Fruit fly (Drosophila melanogaster): ENCODE data around the gene dl.

dl gene

DNA sequence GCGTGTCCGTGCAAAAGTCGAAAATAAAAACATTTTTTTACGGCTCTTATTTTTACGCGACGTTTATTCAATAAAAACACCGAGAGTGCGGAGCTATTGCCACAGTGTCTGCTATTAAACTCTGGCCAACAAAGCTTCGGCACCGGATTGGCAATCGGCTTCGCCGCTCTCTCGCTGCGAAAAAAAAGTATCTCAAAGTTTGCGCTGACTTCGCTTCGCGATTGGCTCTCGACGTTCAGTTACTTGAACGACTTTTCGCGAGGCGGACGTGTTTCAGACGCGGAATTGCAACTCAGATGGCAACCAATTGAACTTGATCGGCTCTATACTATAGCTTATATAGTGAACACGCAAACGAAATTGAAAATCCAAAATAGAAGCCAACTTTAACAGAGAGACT lies 61.1 kb downstream of the dl start (continued):
- TF ChIP-seq Hmr (GFP tag; optimal IDR thresholded peaks at IDR 0.05) (peak; percentile 11), CG9609 (GFP tag; optimal IDR thresholded peaks at IDR 0.05) (no peak), vfl (GFP tag; optimal IDR thresholded peaks at IDR 0.05) (no peak), jigr1 (GFP tag; IDR thresholded peaks at IDR 0.05) (no peak), CG17802 (tag; optimal IDR thresholded peaks at IDR 0.05) (no peak), CG1233 (GFP tag; optimal IDR thresholded peaks at IDR 0.05) (no peak), MTF-1 (GFP tag; optimal IDR thresholded peaks at IDR 0.05; ENCODE audit: borderline replicate concordance) (no peak), otp (GFP tag; IDR thresholded peaks at IDR 0.05) (no peak), HLH3B (GFP tag; IDR thresholded peaks at IDR 0.05) (no peak), CHES-1-like (GFP tag; optimal IDR thresholded peaks at IDR 0.05) (no peak), CG8388 (GFP tag; optimal IDR thresholded peaks at IDR 0.05) (peak; percentile 9), Ptx1 (GFP tag; IDR thresholded peaks at IDR 0.05) (no peak)

DNA sequence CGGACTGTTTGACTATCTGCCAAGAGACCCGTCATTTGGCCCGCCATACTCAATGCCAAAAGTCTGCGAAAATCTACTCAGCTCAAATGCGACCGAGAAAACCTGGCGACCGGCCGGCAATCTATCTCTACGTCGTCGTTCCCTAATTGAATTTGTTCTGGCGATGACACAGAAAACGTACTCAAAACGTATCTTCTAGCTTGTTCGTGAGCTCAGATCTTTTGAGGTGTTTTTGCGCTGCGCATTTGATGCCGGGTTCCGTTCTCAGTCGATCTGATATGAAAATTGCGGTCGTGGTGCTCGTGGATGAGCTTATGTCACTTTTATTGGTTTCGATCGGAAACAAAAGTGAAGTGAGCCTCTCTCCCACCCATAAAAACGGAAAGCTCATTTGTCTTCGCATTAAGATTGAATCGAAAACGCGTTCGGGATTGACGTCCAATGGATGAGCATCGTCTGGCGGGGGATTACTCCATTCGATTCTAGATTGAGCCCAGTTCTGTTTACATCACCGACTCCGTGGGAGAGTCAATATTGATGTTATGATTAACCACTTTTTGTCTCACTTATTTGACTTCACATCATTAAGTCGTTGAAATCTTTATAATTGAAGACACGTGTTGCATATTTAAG lies 62.3 kb downstream of the dl start:
- TF ChIP-seq CG8089 (GFP tag; optimal IDR thresholded peaks at IDR 0.05), result no peak
- TF ChIP-seq ttk (GFP tag; IDR thresholded peaks at IDR 0.05), result no peak
- TF ChIP-seq D (optimal IDR thresholded peaks at IDR 0.05), result no peak
- no peak for TF ChIP-seq D (GFP tag; optimal IDR thresholded peaks at IDR 0.05)
- TF ChIP-seq Jarid2 (GFP tag; optimal IDR thresholded peaks at IDR 0.05), result no peak
- TF ChIP-seq az2 (GFP tag; optimal IDR thresholded peaks at IDR 0.05), result no peak
- TF ChIP-seq cato (GFP tag; optimal IDR thresholded peaks at IDR 0.05; ENCODE audit: borderline replicate concordance), result no peak
- peak; percentile 49 for TF ChIP-seq Asciz (GFP tag; optimal IDR thresholded peaks at IDR 0.05)
- TF ChIP-seq bab2 (GFP tag; optimal IDR thresholded peaks at IDR 0.05), result no peak
- peak; percentile 24 for TF ChIP-seq CG18619 (GFP tag; optimal IDR thresholded peaks at IDR 0.05)
- TF ChIP-seq CG2202 (tag; optimal IDR thresholded peaks at IDR 0.05), result no peak
- no peak for TF ChIP-seq Doc3 (GFP tag; IDR thresholded peaks at IDR 0.05; ENCODE audit: partially characterized antibody)
- peak; percentile 16 for TF ChIP-seq gro (GFP tag; optimal IDR thresholded peaks at IDR 0.05)
- TF ChIP-seq tx (GFP tag; optimal IDR thresholded peaks at IDR 0.05), result no peak
- TF ChIP-seq gcm (GFP tag; optimal IDR thresholded peaks at IDR 0.05), result no peak
- TF ChIP-seq emc (GFP tag; optimal IDR thresholded peaks at IDR 0.05), result no peak
- no peak for TF ChIP-seq gsb (GFP tag; IDR thresholded peaks at IDR 0.05)
- TF ChIP-seq org-1 (GFP tag; optimal IDR thresholded peaks at IDR 0.05), result peak; percentile 9
- no peak for TF ChIP-seq mld (GFP tag; IDR thresholded peaks at IDR 0.05; ENCODE audit: partially characterized antibody)
- TF ChIP-seq E2f2 (GFP tag; IDR thresholded peaks at IDR 0.05), result no peak
- TF ChIP-seq CG13624 (GFP tag; optimal IDR thresholded peaks at IDR 0.05), result peak; percentile 14
- no peak for TF ChIP-seq H15 (GFP tag; IDR thresholded peaks at IDR 0.05)
- TF ChIP-seq CG5245 (GFP tag; optimal IDR thresholded peaks at IDR 0.05), result no peak
- peak; percentile 55 for TF ChIP-seq CG34376 (GFP tag; optimal IDR thresholded peaks at IDR 0.05)
- TF ChIP-seq HLH3B (GFP tag; IDR thresholded peaks at IDR 0.05), result no peak
- TF ChIP-seq CG11247 (GFP tag; IDR thresholded peaks at IDR 0.05), result no peak
- no peak for TF ChIP-seq Abd-B (GFP tag; optimal IDR thresholded peaks at IDR 0.05)
- TF ChIP-seq CG9876 (GFP tag; optimal IDR thresholded peaks at IDR 0.05), result no peak
- TF ChIP-seq CG9797 (GFP tag; optimal IDR thresholded peaks at IDR 0.05), result no peak
- no peak for TF ChIP-seq Opbp (GFP tag; IDR thresholded peaks at IDR 0.05; ENCODE audit: partially characterized antibody)
- TF ChIP-seq CG11085 (GFP tag; IDR thresholded peaks at IDR 0.05), result no peak
- no peak for TF ChIP-seq chm (GFP tag; IDR thresholded peaks at IDR 0.05)
- no peak for TF ChIP-seq CG6791 (GFP tag; IDR thresholded peaks at IDR 0.05; ENCODE audit: partially characterized antibody)
- TF ChIP-seq dmrt11E (tag; optimal IDR thresholded peaks at IDR 0.05), result no peak
- peak; percentile 7 for TF ChIP-seq Hey (tag; optimal IDR thresholded peaks at IDR 0.05)
- no peak for TF ChIP-seq CG33557 (GFP tag; optimal IDR thresholded peaks at IDR 0.05)
- no peak for TF ChIP-seq jing (GFP tag; optimal IDR thresholded peaks at IDR 0.05)
- TF ChIP-seq CG7839 (tag; optimal IDR thresholded peaks at IDR 0.05), result no peak
- TF ChIP-seq Ravus (GFP tag; IDR thresholded peaks at IDR 0.05), result no peak
